Worm (Caenorhabditis elegans) whole organism, late embryonic: ENCODE data around the gene dot-1.4.
A peak's percentile ranks its signal among the peaks of the same experiment; 100 is the strongest.

Experiments used
- C38D4.7 ChIP-seq: fragments of 200-800 bp; sonication (Bioruptor generic); optimal IDR thresholded peaks from 2 replicates; lab custom pipeline; 2018; ENCODE audit warnings: mild to moderate bottlenecking, missing genetic modification characterization, moderate library complexity, missing compliant biosample characterization
- F13H6.1 ChIP-seq: sonication (generic microtip); optimal IDR thresholded peaks from 2 replicates; lab custom pipeline; 2016; ENCODE audit warnings: missing genetic modification characterization, missing compliant biosample characterization
- ama-1 ChIP-seq: fragments of 150-350 bp; optimal IDR thresholded peaks from 2 replicates; lab custom pipeline; 2014
- ceh-18 ChIP-seq: sonication (generic microtip); optimal IDR thresholded peaks from 2 replicates; lab custom pipeline; 2016; ENCODE audit warnings: missing genetic modification characterization, missing compliant biosample characterization
- ceh-30 ChIP-seq: fragments of 150-350 bp; optimal IDR thresholded peaks from 2 replicates; lab custom pipeline; 2014; ENCODE audit warnings: missing biosample characterization, missing genetic modification characterization
- ceh-31 ChIP-seq: sonication (generic microtip); optimal IDR thresholded peaks from 2 replicates; lab custom pipeline; 2016; ENCODE audit warnings: missing genetic modification characterization, missing compliant biosample characterization
- ceh-48 ChIP-seq: sonication (generic microtip); optimal IDR thresholded peaks from 2 replicates; lab custom pipeline; 2016; ENCODE audit warnings: missing genetic modification characterization, inconsistent platforms, missing compliant biosample characterization
- ceh-6 ChIP-seq: fragments of 200-800 bp; sonication (Bioruptor generic); optimal IDR thresholded peaks from 2 replicates; lab custom pipeline; 2018; ENCODE audit warnings: mild to moderate bottlenecking, missing genetic modification characterization, missing compliant biosample characterization
- che-1 ChIP-seq: sonication (generic microtip); optimal IDR thresholded peaks from 2 replicates; lab custom pipeline; 2016; ENCODE audit warnings: mild to moderate bottlenecking, missing genetic modification characterization, missing compliant biosample characterization
- dmd-4 ChIP-seq: sonication (generic microtip); optimal IDR thresholded peaks from 2 replicates; lab custom pipeline; 2016; ENCODE audit warnings: borderline replicate concordance, missing genetic modification characterization, missing compliant biosample characterization
- dve-1 ChIP-seq: sonication (generic microtip); optimal IDR thresholded peaks from 2 replicates; lab custom pipeline; 2017; ENCODE audit warnings: antibody characterized with exemption, mild to moderate bottlenecking, missing genetic modification characterization, missing compliant biosample characterization
- elt-2 ChIP-seq: sonication (generic microtip); optimal IDR thresholded peaks from 2 replicates; lab custom pipeline; 2016; ENCODE audit warnings: missing genetic modification reagents, missing genetic modification characterization, missing compliant biosample characterization
- ets-4 ChIP-seq: sonication (generic microtip); optimal IDR thresholded peaks from 2 replicates; lab custom pipeline; 2016; ENCODE audit warnings: missing genetic modification characterization, missing compliant biosample characterization
- eyg-1 ChIP-seq: sonication (generic microtip); optimal IDR thresholded peaks from 2 replicates; lab custom pipeline; 2016; ENCODE audit warnings: missing genotype, missing genetic modification characterization, missing compliant biosample characterization
- fkh-10 ChIP-seq: fragments of 150-350 bp; optimal IDR thresholded peaks from 2 replicates; lab custom pipeline; 2014; ENCODE audit warnings: missing biosample characterization, missing genetic modification reagents, missing genetic modification characterization
- fkh-6 ChIP-seq: sonication (generic microtip); optimal IDR thresholded peaks from 2 replicates; lab custom pipeline; 2016; ENCODE audit warnings: missing genetic modification characterization, missing compliant biosample characterization
- hlh-30 ChIP-seq: sonication (generic microtip); optimal IDR thresholded peaks from 2 replicates; lab custom pipeline; 2017; ENCODE audit warnings: antibody characterized with exemption, missing genetic modification characterization, missing compliant biosample characterization; ENCODE audit not compliant: insufficient read depth
- hlh-8 ChIP-seq: sonication (generic microtip); optimal IDR thresholded peaks from 2 replicates; lab custom pipeline; 2016; ENCODE audit warnings: missing genotype, missing genetic modification characterization, missing compliant biosample characterization
- lin-11 ChIP-seq: fragments of 200-800 bp; sonication (Bioruptor generic); optimal IDR thresholded peaks from 2 replicates; lab custom pipeline; 2018; ENCODE audit warnings: mild to moderate bottlenecking, missing genetic modification characterization, missing compliant biosample characterization
- madf-2 ChIP-seq: sonication (generic microtip); optimal IDR thresholded peaks from 2 replicates; lab custom pipeline; 2017; ENCODE audit warnings: missing genetic modification characterization, missing compliant biosample characterization
- mec-3 ChIP-seq: sonication (generic microtip); optimal IDR thresholded peaks from 2 replicates; lab custom pipeline; 2016; ENCODE audit warnings: borderline replicate concordance, missing genetic modification characterization, missing compliant biosample characterization
- nhr-11 ChIP-seq: fragments of 150-350 bp; optimal IDR thresholded peaks from 2 replicates; lab custom pipeline; 2014; ENCODE audit warnings: missing biosample characterization, missing genetic modification characterization
- odd-2 ChIP-seq: sonication (generic microtip); optimal IDR thresholded peaks from 2 replicates; lab custom pipeline; 2017; ENCODE audit warnings: antibody characterized with exemption, mild to moderate bottlenecking, missing genetic modification characterization, missing compliant biosample characterization
- pat-9 ChIP-seq: fragments of 200-800 bp; sonication (Bioruptor generic); optimal IDR thresholded peaks from 2 replicates; lab custom pipeline; 2018; ENCODE audit warnings: mild to moderate bottlenecking, missing genetic modification characterization, moderate library complexity, missing compliant biosample characterization
- pros-1 ChIP-seq: fragments of 150-350 bp; optimal IDR thresholded peaks from 2 replicates; lab custom pipeline; 2014; ENCODE audit warnings: missing biosample characterization, missing genetic modification reagents, missing genetic modification characterization
- ref-2 ChIP-seq: sonication (generic microtip); optimal IDR thresholded peaks from 2 replicates; lab custom pipeline; 2016; ENCODE audit warnings: missing genetic modification characterization, missing compliant biosample characterization
- rnt-1 ChIP-seq: sonication (generic microtip); optimal IDR thresholded peaks from 2 replicates; lab custom pipeline; 2016; ENCODE audit warnings: missing genetic modification characterization, missing compliant biosample characterization
- sdc-2 ChIP-seq: sonication (generic microtip); optimal IDR thresholded peaks from 2 replicates; lab custom pipeline; 2016; ENCODE audit warnings: missing genotype, missing genetic modification characterization, missing compliant biosample characterization
- sox-4 ChIP-seq: sonication (generic microtip); optimal IDR thresholded peaks from 2 replicates; lab custom pipeline; 2017; ENCODE audit warnings: mild to moderate bottlenecking, missing genetic modification characterization, inconsistent platforms, missing compliant biosample characterization
- ttx-3 ChIP-seq: sonication (generic microtip); optimal IDR thresholded peaks from 2 replicates; lab custom pipeline; 2016; ENCODE audit warnings: missing genetic modification reagents, missing genetic modification characterization, missing compliant biosample characterization
- unc-3 ChIP-seq, 2 experiments: fragments of 200-800 bp in 1 of 2; sonication (Bioruptor generic) in 1 of 2; sonication (generic microtip) in 1 of 2; conservative IDR thresholded peaks in 1 of 2; optimal IDR thresholded peaks in 1 of 2; 2 replicates each; pipeline versions ENCODE4 v1.3.6 to Lab custom; 2016 to 2022; ENCODE audit warnings: missing compliant biosample characterization in 2 of 2, missing genetic modification characterization in 2 of 2, missing genetic modification reagents in 1 of 2
- unc-42 ChIP-seq: sonication (generic microtip); optimal IDR thresholded peaks from 2 replicates; lab custom pipeline; 2016; ENCODE audit warnings: missing genotype, missing genetic modification characterization, missing compliant biosample characterization
- unc-55 ChIP-seq: sonication (generic microtip); optimal IDR thresholded peaks from 2 replicates; lab custom pipeline; 2017; ENCODE audit warnings: missing biosample characterization, missing genetic modification reagents, missing genetic modification characterization
- zip-5 ChIP-seq: sonication (generic microtip); optimal IDR thresholded peaks from 2 replicates; lab custom pipeline; 2016; ENCODE audit warnings: missing genetic modification characterization, missing compliant biosample characterization
- ztf-16 ChIP-seq: sonication (generic microtip); optimal IDR thresholded peaks from 2 replicates; lab custom pipeline; 2017; ENCODE audit warnings: missing genetic modification characterization, missing compliant biosample characterization

The dot-1.4 gene

ce11 chrX:11906626-11907025 lies 24.8 kb downstream of the dot-1.4 start:
- TF ChIP-seq lin-11 (no peak), rnt-1 (no peak), eyg-1 (tag; lab: Kevin White, UChicago) (no peak), pat-9 (tag; lab: Kevin White, UChicago) (no peak), ceh-18 (no peak), C38D4.7 (GFP tag; lab: Kevin White, UChicago) (no peak), unc-3 (GFP tag; conservative IDR thresholded peaks at IDR 0.05; lab: Robert Waterston, UW) (no peak), unc-3 (tag; optimal IDR thresholded peaks at IDR 0.05; lab: Kevin White, UChicago) (no peak), ztf-16 (tag; lab: Kevin White, UChicago) (no peak), nhr-11 (no peak), che-1 (tag; lab: Kevin White, UChicago) (no peak), ref-2 (no peak), unc-42 (tag; lab: Kevin White, UChicago) (no peak), ama-1 (lab: Kevin White, UChicago) (no peak), pros-1 (no peak), madf-2 (tag; lab: Kevin White, UChicago) (no peak), ceh-30 (tag; lab: Kevin White, UChicago) (no peak), unc-55 (GFP tag; lab: Kevin White, UChicago) (no peak), elt-2 (tag; lab: Kevin White, UChicago) (no peak), sox-4 (tag; lab: Kevin White, UChicago) (no peak)

- no peak for TF ChIP-seq ceh-6 (GFP tag; lab: Kevin White, UChicago)
- TF ChIP-seq ets-4 (tag; lab: Kevin White, UChicago) = no peak
- no peak for TF ChIP-seq fkh-6
- TF ChIP-seq ceh-48 (tag; lab: Kevin White, UChicago) = no peak
- TF ChIP-seq hlh-30 (tag; lab: Kevin White, UChicago) = no peak
- no peak for TF ChIP-seq sdc-2 (tag; lab: Kevin White, UChicago)
- no peak for TF ChIP-seq ztf-16 (tag; lab: Kevin White, UChicago)
- no peak for TF ChIP-seq unc-3 (GFP tag; conservative IDR thresholded peaks at IDR 0.05; lab: Robert Waterston, UW)
- TF ChIP-seq unc-3 (tag; optimal IDR thresholded peaks at IDR 0.05; lab: Kevin White, UChicago) = no peak
- TF ChIP-seq mec-3 (tag; lab: Kevin White, UChicago) = no peak
- no peak for TF ChIP-seq dmd-4
Observed at ce11 chrX:11902661-11903060, 28.8 kb downstream of the dot-1.4 start, which contains the start of gene Y62H9A.10. Gene Y62H9A.10, minus strand, starts transcription at chrX:11902761.

ce11 chrX:11899031-11899430 lies 32.4 kb downstream of the dot-1.4 start:
- no peak for TF ChIP-seq zip-5 (tag; lab: Kevin White, UChicago)
- TF ChIP-seq mec-3 (tag; lab: Kevin White, UChicago) = no peak
- TF ChIP-seq hlh-30 (tag; lab: Kevin White, UChicago) = no peak
- TF ChIP-seq unc-42 (tag; lab: Kevin White, UChicago) = peak; percentile 28
- TF ChIP-seq ceh-31 (tag; lab: Kevin White, UChicago) = peak; percentile 46
- peak; percentile 97 for TF ChIP-seq sdc-2 (tag; lab: Kevin White, UChicago)

ce11 chrX:11898040-11898439 lies 33.4 kb downstream of the dot-1.4 start, which contains the start of gene Y62H9A.9:
Gene Y62H9A.9, minus strand, starts transcription at chrX:11898140.
- TF ChIP-seq ttx-3 (tag; lab: Kevin White, UChicago) = no peak
- TF ChIP-seq fkh-10 (GFP tag; lab: Kevin White, UChicago) = no peak
- no peak for TF ChIP-seq dve-1
- TF ChIP-seq, all 69 proteins: peak for 0

ce11 chrX:11896708-11897107 lies 34.8 kb downstream of the dot-1.4 start:
- TF ChIP-seq che-1 (tag; lab: Kevin White, UChicago) = no peak
- no peak for TF ChIP-seq F13H6.1 (tag; lab: Kevin White, UChicago)
- TF ChIP-seq hlh-8 (tag; lab: Kevin White, UChicago) = no peak
- no peak for TF ChIP-seq odd-2 (tag; lab: Kevin White, UChicago)
